Worm (Caenorhabditis elegans) whole organism, early embryonic: ENCODE measurements around the gene gsto-3.
A peak's percentile ranks its signal among the peaks of the same experiment; 100 is the strongest.

Experiments
- hmg-4 ChIP-seq: fragments of 200-800 bp; sonication (Bioruptor generic); optimal IDR thresholded peaks from 2 replicates; lab custom pipeline; 2018; ENCODE audit warnings: mild to moderate bottlenecking, missing genetic modification characterization, missing compliant biosample characterization
- hnd-1 ChIP-seq: sonication (generic microtip); optimal IDR thresholded peaks from 2 replicates; lab custom pipeline; 2016; ENCODE audit warnings: missing genetic modification characterization, missing compliant biosample characterization
- sea-1 ChIP-seq: fragments of 200-800 bp; sonication (Bioruptor generic); conservative IDR thresholded peaks from 2 replicates; pipeline ENCODE4 v1.3.6; 2022; ENCODE audit warnings: missing genetic modification characterization, missing compliant biosample characterization

- TF ChIP-seq hmg-4 (GFP tag; lab: Kevin White, UChicago) (peak; percentile 3), sea-1 (no peak), hnd-1 (tag; lab: Kevin White, UChicago) (no peak)
Observed at ce11 chrIII:345503-345902, 35.6 kb downstream of the gsto-3 start.
